Fruit fly (Drosophila melanogaster): ENCODE results near the gene Atg1.

- TF ChIP-seq dmrt93B (GFP tag; optimal IDR thresholded peaks at IDR 0.05) (no peak), OdsH (GFP tag; optimal IDR thresholded peaks at IDR 0.05) (no peak), sv (GFP tag; optimal IDR thresholded peaks at IDR 0.05) (no peak), sage (GFP tag; optimal IDR thresholded peaks at IDR 0.05) (no peak), dsf (GFP tag; optimal IDR thresholded peaks at IDR 0.05; ENCODE audit: borderline replicate concordance) (no peak), GATAd (GFP tag; optimal IDR thresholded peaks at IDR 0.05) (no peak), br (GFP tag; optimal IDR thresholded peaks at IDR 0.05) (no peak)
Measured at dm6 chr3L:12800167-12800566, 4.7 kb downstream of the Atg1 start.
